Worm (Caenorhabditis elegans) whole organism, young adult: Measurements from ENCODE around the gene F01D5.3.

ENCODE experiments used
- D2030.7 ChIP-seq: fragments of 200-800 bp; sonication (Bioruptor generic); IDR thresholded peaks from 2 replicates; pipeline ENCODE4 v1.3.6; 2022; ENCODE audit warnings: missing genetic modification reagents, missing genetic modification characterization, missing compliant biosample characterization
- lin-26 ChIP-seq: fragments of 200-800 bp; sonication (Bioruptor generic); IDR thresholded peaks from 2 replicates; pipeline ENCODE4 v1.3.6; 2022; ENCODE audit warnings: missing genetic modification reagents, missing genetic modification characterization, missing compliant biosample characterization
- snpc-4 ChIP-seq, 5 experiments: fragments of 150-350 bp in 1 of 5; sonication (generic microtip) in 4 of 5; optimal IDR thresholded peaks; 2 replicates each; lab custom pipeline; 2014 to 2018; ENCODE audit warnings: missing genetic modification characterization in 5 of 5, missing biosample characterization in 3 of 5, antibody characterized with exemption in 2 of 5, mild to moderate bottlenecking in 2 of 5, missing compliant biosample characterization in 2 of 5, missing genotype in 2 of 5, moderate library complexity in 2 of 5, missing genetic modification reagents in 1 of 5

DNA sequence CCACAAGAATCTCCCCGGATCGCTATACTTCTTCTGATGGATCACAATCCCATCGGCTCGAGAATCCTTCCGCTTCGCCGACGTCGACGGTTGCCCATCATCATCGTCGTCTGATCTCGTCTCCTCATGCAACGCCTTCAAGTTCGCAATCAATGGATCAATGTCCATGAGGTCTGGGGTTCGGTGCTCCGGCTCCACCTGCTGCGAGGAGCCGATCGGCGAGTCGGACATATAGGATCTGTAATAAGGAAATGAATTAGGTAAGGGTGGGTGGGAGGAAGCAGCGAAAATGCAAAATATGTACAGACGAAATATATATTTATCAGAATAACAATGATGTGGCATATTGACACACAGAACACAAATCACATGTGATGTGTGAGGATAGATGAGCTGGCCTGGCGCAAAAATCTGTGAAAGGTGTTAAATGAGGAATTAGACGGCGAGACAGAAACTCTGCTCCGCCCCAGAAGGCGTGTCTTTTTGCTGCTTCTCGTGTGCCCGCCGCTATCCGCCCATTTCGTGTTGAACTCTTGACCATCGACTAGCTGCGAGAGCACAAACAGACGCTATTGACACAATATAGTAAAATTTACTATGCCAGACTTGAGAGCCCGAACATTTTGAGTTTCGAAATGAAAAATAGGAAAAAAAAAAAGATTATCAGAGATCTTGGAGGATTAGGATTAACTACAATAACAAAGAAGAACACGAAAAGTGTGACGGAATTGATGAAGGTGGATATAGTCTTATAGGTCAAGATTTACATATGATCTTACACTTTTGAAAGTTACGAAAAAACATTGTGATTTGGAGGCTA is 37.8 kb upstream of the F01D5.3 start:
- TF ChIP-seq D2030.7 (GFP tag; lab: Robert Waterston, UW) (no peak), snpc-4 (GFP tag; optimal IDR thresholded peaks at IDR 0.05; lab: Kevin White, UChicago) (no peak), snpc-4 (tag; optimal IDR thresholded peaks at IDR 0.05; lab: Kevin White, UChicago) (no peak), lin-26 (no peak)
